Worm (Caenorhabditis elegans): ENCODE results near the gene pes-5.

DNA sequence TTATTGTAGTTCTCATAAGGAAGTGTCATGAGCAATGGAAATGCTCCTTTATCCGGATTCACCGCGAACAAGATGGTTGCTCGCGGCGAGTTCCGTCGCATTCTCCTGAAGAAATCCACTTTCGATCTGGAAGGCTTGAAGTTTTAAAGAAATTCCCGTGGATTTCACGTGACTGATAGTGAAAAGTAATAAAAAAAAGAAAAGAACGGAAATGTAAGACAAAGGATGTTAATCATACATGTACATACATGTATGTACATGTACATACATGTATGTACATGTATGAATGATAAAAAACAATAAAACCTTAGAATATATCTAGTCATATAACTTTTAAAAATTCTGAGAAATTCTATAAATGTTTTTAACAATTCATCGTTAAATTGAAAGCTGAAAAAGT is 26.5 kb upstream of the pes-5 start, which contains the start of gene clh-1:
- TF ChIP-seq Y53F4B.3 (GFP tag; IDR thresholded peaks at IDR 0.05), result no peak
- TF ChIP-seq T26A5.8 (tag; optimal IDR thresholded peaks at IDR 0.05), result no peak
- no peak for TF ChIP-seq madf-6 (GFP tag; IDR thresholded peaks at IDR 0.05)
- TF ChIP-seq repo-1 (tag; optimal IDR thresholded peaks at IDR 0.05), result no peak
- no peak for TF ChIP-seq Y79H2A.3 (GFP tag; conservative IDR thresholded peaks at IDR 0.05)
- TF ChIP-seq ama-1 (optimal IDR thresholded peaks at IDR 0.05), result no peak
- TF ChIP-seq ama-1 (GFP tag; optimal IDR thresholded peaks at IDR 0.05), result no peak
- TF ChIP-seq lin-35 (GFP tag; optimal IDR thresholded peaks at IDR 0.05), result no peak
- TF ChIP-seq F49E8.2 (tag; optimal IDR thresholded peaks at IDR 0.05; ENCODE audit: insufficient read depth), result no peak
- TF ChIP-seq tlf-1 (GFP tag; optimal IDR thresholded peaks at IDR 0.05), result no peak

All from whole organism, young adult.